Fruit fly (Drosophila melanogaster) S2 (cell line): ENCODE data around the gene shams.

Experiments
- CG8478 ChIP-seq: fragments of >200 bp; optimal IDR thresholded peaks from 2 replicates; lab custom pipeline; 2018
- CTCF ChIP-seq, 2 experiments: fragments of >200 bp; optimal IDR thresholded peaks; 2 replicates each; lab custom pipeline; 2018

DNA sequence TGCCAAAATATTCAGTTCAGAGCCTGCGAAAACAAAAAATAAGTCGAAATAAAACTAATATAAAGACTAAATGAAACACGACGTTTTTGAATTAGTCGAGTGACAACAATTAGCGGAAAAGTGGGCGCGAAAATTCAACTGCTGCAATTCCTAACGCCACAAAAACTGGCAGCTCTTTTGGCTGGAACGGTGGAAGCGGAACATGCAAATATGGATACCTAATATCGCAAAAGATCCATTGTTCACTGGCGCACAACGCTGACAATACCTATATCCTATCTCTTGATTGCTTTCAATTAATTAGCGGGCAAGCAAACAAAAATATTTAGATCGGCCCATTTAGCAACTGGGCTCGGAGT is 25.0 kb downstream of the shams start, which contains the start of gene CG11791:
- TF ChIP-seq CG8478 (lab: Kevin White, UChicago) = no peak
- TF ChIP-seq CTCF (optimal IDR thresholded peaks at IDR 0.05; lab: Kevin White, UChicago) = no peak
